Worm (Caenorhabditis elegans): ENCODE measurements around the gene nhr-173.

DNA sequence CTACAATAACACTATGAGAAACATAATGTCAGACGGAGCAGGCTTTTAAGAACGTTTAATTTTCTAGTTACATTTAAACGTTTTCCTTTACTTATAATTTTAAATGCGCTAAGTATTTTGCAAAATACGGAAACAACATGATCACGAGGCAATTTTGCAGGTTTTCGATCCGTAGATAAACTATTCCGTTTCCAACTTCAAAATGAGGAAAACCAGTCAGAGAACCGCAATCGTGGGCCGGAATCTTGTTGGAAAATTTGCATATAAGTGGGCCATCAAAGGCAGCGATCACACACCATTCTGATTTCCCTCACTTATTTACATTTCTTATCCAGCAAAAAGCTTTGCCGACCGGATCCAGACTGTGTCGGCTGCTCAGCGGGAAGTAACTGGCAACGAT is 17.2 kb downstream of the nhr-173 start, which contains the start of gene col-172:
- TF ChIP-seq B0310.2 (tag; optimal IDR thresholded peaks at IDR 0.05) (no peak), ama-1 (optimal IDR thresholded peaks at IDR 0.05) (no peak), scrt-1 (GFP tag; IDR thresholded peaks at IDR 0.05) (no peak), tbx-11 (GFP tag; IDR thresholded peaks at IDR 0.05) (no peak), F13C5.2 (tag; optimal IDR thresholded peaks at IDR 0.05) (no peak), pes-1 (GFP tag; IDR thresholded peaks at IDR 0.05) (no peak), tbx-37 (GFP tag; conservative IDR thresholded peaks at IDR 0.05) (no peak), flt-1 (GFP tag; IDR thresholded peaks at IDR 0.05) (no peak), hnd-1 (tag; optimal IDR thresholded peaks at IDR 0.05) (no peak)
